Fruit fly (Drosophila melanogaster) whole organism, embryonic: Measurements from ENCODE around the gene Slh.
A peak's percentile ranks its signal among the peaks of the same experiment; 100 is the strongest.

ENCODE experiments used
- ATbp ChIP-seq: fragments of 200-800 bp; sonication (Bioruptor generic); optimal IDR thresholded peaks from 2 replicates; lab custom pipeline; 2017; ENCODE audit warnings: missing biosample characterization, mild to moderate bottlenecking, missing genetic modification characterization, missing genetic modification reagents
- Atf3 ChIP-seq: fragments of 200-800 bp; sonication (Bioruptor generic); optimal IDR thresholded peaks from 3 replicates; lab custom pipeline; 2016; ENCODE audit warnings: missing biosample characterization, missing genetic modification characterization
- Bdp1 ChIP-seq: fragments of 200-800 bp; sonication (Bioruptor generic); optimal IDR thresholded peaks from 3 replicates; lab custom pipeline; 2016; ENCODE audit warnings: missing biosample characterization, missing genetic modification characterization
- Bteb2 ChIP-seq: fragments of 200-800 bp; sonication (Bioruptor generic); optimal IDR thresholded peaks from 2 replicates; lab custom pipeline; 2016; ENCODE audit warnings: missing biosample characterization, missing genetic modification characterization
- CG10979 ChIP-seq: fragments of 200-800 bp; sonication (Bioruptor generic); optimal IDR thresholded peaks from 2 replicates; lab custom pipeline; 2018; ENCODE audit warnings: missing biosample characterization, mild to moderate bottlenecking, missing genetic modification characterization, moderate library complexity
- CG11093 ChIP-seq: fragments of 200-800 bp; sonication (Bioruptor generic); IDR thresholded peaks from 3 replicates; pipeline ENCODE4 v1.3.6; 2022; ENCODE audit warnings: missing biosample characterization, missing genetic modification characterization
- CG11696 ChIP-seq: fragments of 200-800 bp; sonication (Bioruptor generic); IDR thresholded peaks from 2 replicates; pipeline ENCODE4 v1.3.6; 2022; ENCODE audit warnings: missing biosample characterization, missing genetic modification characterization
- CG12744 ChIP-seq: fragments of 200-800 bp; sonication (Bioruptor generic); optimal IDR thresholded peaks from 2 replicates; lab custom pipeline; 2016; ENCODE audit warnings: missing biosample characterization, missing genetic modification characterization
- CG13287 ChIP-seq: fragments of 200-800 bp; sonication (Bioruptor generic); IDR thresholded peaks from 2 replicates; pipeline ENCODE4 v1.3.6; 2022; ENCODE audit warnings: missing biosample characterization, missing genetic modification characterization; ENCODE audit not compliant: partially characterized antibody
- CG13775 ChIP-seq: fragments of 200-800 bp; sonication (Bioruptor generic); optimal IDR thresholded peaks from 3 replicates; lab custom pipeline; 2017; ENCODE audit warnings: missing biosample characterization, mild to moderate bottlenecking, missing genetic modification characterization
- CG14667 ChIP-seq: fragments of 200-800 bp; sonication (Bioruptor generic); IDR thresholded peaks from 2 replicates; pipeline ENCODE4 v1.3.6; 2022; ENCODE audit warnings: missing biosample characterization, missing genetic modification characterization
- CG17361 ChIP-seq: fragments of 200-800 bp; sonication (Bioruptor generic); IDR thresholded peaks from 3 replicates; pipeline ENCODE4 v1.3.6; 2022; ENCODE audit warnings: missing biosample characterization, missing genetic modification characterization
- CG2199 ChIP-seq: fragments of 200-800 bp; sonication (Bioruptor generic); IDR thresholded peaks from 3 replicates; pipeline ENCODE4 v1.3.6; 2022; ENCODE audit warnings: missing biosample characterization, missing genetic modification characterization
- CG32532 ChIP-seq: fragments of 200-800 bp; sonication (Bioruptor generic); IDR thresholded peaks from 2 replicates; pipeline ENCODE4 v1.3.6; 2022; ENCODE audit warnings: missing biosample characterization, missing genetic modification characterization
- CG34376 ChIP-seq: fragments of 200-800 bp; sonication (Bioruptor generic); optimal IDR thresholded peaks from 2 replicates; lab custom pipeline; 2018; ENCODE audit warnings: missing biosample characterization, mild to moderate bottlenecking, missing genetic modification characterization
- CG4328 ChIP-seq: fragments of 200-800 bp; sonication (Bioruptor generic); optimal IDR thresholded peaks from 3 replicates; lab custom pipeline; 2017; ENCODE audit warnings: missing biosample characterization, missing genetic modification reagents, missing genetic modification characterization
- CG4617 ChIP-seq: fragments of 200-800 bp; sonication (Bioruptor generic); optimal IDR thresholded peaks from 3 replicates; lab custom pipeline; 2016; ENCODE audit warnings: missing biosample characterization, missing genetic modification characterization, borderline replicate concordance
- CG4730 ChIP-seq: fragments of 200-800 bp; sonication (Bioruptor generic); IDR thresholded peaks from 2 replicates; pipeline ENCODE4 v1.3.6; 2022; ENCODE audit warnings: missing biosample characterization, missing genetic modification characterization
- CG6254 ChIP-seq: fragments of 200-800 bp; sonication (Bioruptor generic); optimal IDR thresholded peaks from 3 replicates; lab custom pipeline; 2017; ENCODE audit warnings: mild to moderate bottlenecking, missing biosample characterization, missing genetic modification reagents, missing genetic modification characterization
- CG7987 ChIP-seq: fragments of 200-800 bp; sonication (Bioruptor generic); optimal IDR thresholded peaks from 2 replicates; lab custom pipeline; 2018; ENCODE audit warnings: missing biosample characterization, mild to moderate bottlenecking, missing genetic modification characterization, moderate library complexity
- CG8089 ChIP-seq: fragments of 200-800 bp; sonication (Bioruptor generic); optimal IDR thresholded peaks from 3 replicates; lab custom pipeline; 2016; ENCODE audit warnings: missing biosample characterization, missing genetic modification characterization
- CG8765 ChIP-seq: fragments of 200-800 bp; sonication (Bioruptor generic); IDR thresholded peaks from 2 replicates; pipeline ENCODE4 v1.3.6; 2022; ENCODE audit warnings: missing biosample characterization, missing genetic modification characterization
- CG9437 ChIP-seq: fragments of 200-800 bp; sonication (Bioruptor generic); optimal IDR thresholded peaks from 2 replicates; lab custom pipeline; 2018; ENCODE audit warnings: missing biosample characterization, mild to moderate bottlenecking, missing genetic modification characterization
- CHES-1-like ChIP-seq: fragments of 200-800 bp; sonication (Bioruptor generic); optimal IDR thresholded peaks from 2 replicates; lab custom pipeline; 2016; ENCODE audit warnings: missing biosample characterization, missing genetic modification characterization
- Dbx ChIP-seq: fragments of 200-800 bp; sonication (Bioruptor generic); IDR thresholded peaks from 3 replicates; pipeline ENCODE4 v1.3.6; 2022; ENCODE audit warnings: missing biosample characterization, missing genetic modification characterization
- Deaf1 ChIP-seq: fragments of 200-800 bp; optimal IDR thresholded peaks from 3 replicates; lab custom pipeline; 2019; ENCODE audit warnings: missing biosample characterization, mild to moderate bottlenecking, missing genetic modification characterization, moderate library complexity
- Dip2 ChIP-seq: fragments of 200-800 bp; sonication (Bioruptor generic); IDR thresholded peaks from 2 replicates; pipeline ENCODE4 v1.3.6; 2022; ENCODE audit warnings: missing biosample characterization, missing genetic modification characterization
- Dip3 ChIP-seq: fragments of 200-800 bp; sonication (Bioruptor generic); optimal IDR thresholded peaks from 3 replicates; lab custom pipeline; 2016; ENCODE audit warnings: missing biosample characterization, missing genetic modification characterization
- Hr39 ChIP-seq: fragments of >200 bp; optimal IDR thresholded peaks from 2 replicates; lab custom pipeline; 2017
- Hsf ChIP-seq: fragments of 200-800 bp; sonication (Bioruptor generic); optimal IDR thresholded peaks from 3 replicates; lab custom pipeline; 2016; ENCODE audit warnings: missing biosample characterization, missing genetic modification characterization
- Kr ChIP-seq: fragments of 200-800 bp; sonication (Bioruptor generic); optimal IDR thresholded peaks from 2 replicates; lab custom pipeline; 2017; ENCODE audit warnings: missing biosample characterization, mild to moderate bottlenecking, missing genetic modification characterization
- NC2β ChIP-seq: fragments of 200-800 bp; sonication (Bioruptor generic); optimal IDR thresholded peaks from 2 replicates; lab custom pipeline; 2016; ENCODE audit warnings: missing biosample characterization, missing genetic modification characterization
- Opbp ChIP-seq: fragments of 200-800 bp; sonication (Bioruptor generic); IDR thresholded peaks from 3 replicates; pipeline ENCODE4 v1.3.6; 2022; ENCODE audit warnings: missing biosample characterization, missing genetic modification characterization; ENCODE audit not compliant: partially characterized antibody
- Ravus ChIP-seq: fragments of 200-800 bp; sonication (Bioruptor generic); IDR thresholded peaks from 2 replicates; pipeline ENCODE4 v1.3.6; 2022; ENCODE audit warnings: missing biosample characterization, missing genetic modification characterization
- Sry-δ ChIP-seq: fragments of 200-800 bp; sonication (Bioruptor generic); optimal IDR thresholded peaks from 2 replicates; lab custom pipeline; 2016; ENCODE audit warnings: missing biosample characterization, missing genetic modification characterization
- TFAM ChIP-seq: fragments of 200-800 bp; sonication (Bioruptor generic); optimal IDR thresholded peaks from 2 replicates; lab custom pipeline; 2017; ENCODE audit warnings: missing biosample characterization, missing genetic modification characterization, inconsistent platforms
- al ChIP-seq: fragments of 200-800 bp; sonication (Bioruptor generic); IDR thresholded peaks from 2 replicates; pipeline ENCODE4 v1.3.6; 2022; ENCODE audit warnings: missing biosample characterization, missing genetic modification characterization
- amos ChIP-seq: fragments of 200-800 bp; sonication (Bioruptor generic); IDR thresholded peaks from 2 replicates; pipeline ENCODE4 v1.3.6; 2022; ENCODE audit warnings: missing biosample characterization, missing genetic modification characterization; ENCODE audit not compliant: partially characterized antibody
- ara ChIP-seq: fragments of 200-800 bp; sonication (Bioruptor generic); IDR thresholded peaks from 2 replicates; pipeline ENCODE4 v1.3.6; 2022; ENCODE audit warnings: missing biosample characterization, missing genetic modification characterization
- cg ChIP-seq: fragments of 200-800 bp; sonication (Bioruptor generic); optimal IDR thresholded peaks from 3 replicates; lab custom pipeline; 2019; ENCODE audit warnings: missing biosample characterization, mild to moderate bottlenecking, missing genetic modification characterization, moderate library complexity
- crc ChIP-seq: fragments of 200-800 bp; sonication (Bioruptor generic); optimal IDR thresholded peaks from 2 replicates; lab custom pipeline; 2016; ENCODE audit warnings: missing biosample characterization, missing genetic modification characterization
- cwo ChIP-seq: fragments of 200-800 bp; sonication (Bioruptor generic); optimal IDR thresholded peaks from 3 replicates; lab custom pipeline; 2017; ENCODE audit warnings: missing biosample characterization, missing genetic modification characterization, mild to moderate bottlenecking, moderate library complexity, missing genetic modification reagents
- dati ChIP-seq: fragments of 200-800 bp; sonication (Bioruptor generic); IDR thresholded peaks from 2 replicates; pipeline ENCODE4 v1.3.6; 2022; ENCODE audit warnings: missing biosample characterization, missing genetic modification characterization
- dimm ChIP-seq: fragments of 200-800 bp; sonication (Bioruptor generic); IDR thresholded peaks from 2 replicates; pipeline ENCODE4 v1.3.6; 2022; ENCODE audit warnings: missing biosample characterization, missing genetic modification characterization
- hb ChIP-seq: fragments of 200-800 bp; sonication (Bioruptor generic); IDR thresholded peaks from 3 replicates; pipeline ENCODE4 v1.3.6; 2022; ENCODE audit warnings: missing biosample characterization, missing genetic modification characterization; ENCODE audit not compliant: partially characterized antibody
- mirr ChIP-seq: fragments of 200-800 bp; sonication (Bioruptor generic); optimal IDR thresholded peaks from 3 replicates; lab custom pipeline; 2018; ENCODE audit warnings: missing biosample characterization, mild to moderate bottlenecking, missing genetic modification characterization
- pum ChIP-seq: fragments of 200-800 bp; sonication (Bioruptor generic); optimal IDR thresholded peaks from 2 replicates; lab custom pipeline; 2016; ENCODE audit warnings: missing biosample characterization, missing genetic modification characterization
- schlank ChIP-seq: fragments of 200-800 bp; sonication (Bioruptor generic); optimal IDR thresholded peaks from 2 replicates; lab custom pipeline; 2018; ENCODE audit warnings: missing biosample characterization, mild to moderate bottlenecking, missing genetic modification characterization
- scrt ChIP-seq: fragments of 200-800 bp; sonication (Bioruptor generic); optimal IDR thresholded peaks from 2 replicates; lab custom pipeline; 2018; ENCODE audit warnings: missing biosample characterization, mild to moderate bottlenecking, missing genetic modification characterization, moderate library complexity
- tio ChIP-seq: fragments of 200-800 bp; sonication (Bioruptor generic); optimal IDR thresholded peaks from 2 replicates; lab custom pipeline; 2017; ENCODE audit warnings: missing biosample characterization, missing genetic modification characterization, inconsistent platforms
- zen2 ChIP-seq: fragments of 200-800 bp; sonication (Bioruptor generic); IDR thresholded peaks from 3 replicates; pipeline ENCODE4 v1.3.6; 2022; ENCODE audit warnings: missing biosample characterization, missing genetic modification characterization; ENCODE audit not compliant: partially characterized antibody

The Slh gene

dm6 chr2L:2467722-2468372 lies 24.6 kb downstream of the Slh start (continued):
- TF ChIP-seq Bteb2 (no peak), mirr (GFP tag; lab: Kevin White, UChicago) (no peak), CG2199 (GFP tag; lab: Robert Waterston, UW) (no peak), CG4730 (GFP tag; lab: Robert Waterston, UW) (peak; percentile 58), dati (no peak), cg (GFP tag; lab: Kevin White, UChicago) (no peak), CG8765 (no peak), Hr39 (lab: Kevin White, UChicago) (no peak), Bdp1 (GFP tag; lab: Kevin White, UChicago) (no peak), Dip2 (GFP tag; lab: Robert Waterston, UW) (no peak), CG7987 (no peak), hb (GFP tag; lab: Robert Waterston, UW) (no peak), Sry-δ (GFP tag; lab: Kevin White, UChicago) (no peak), scrt (peak; percentile 2), crc (GFP tag; lab: Kevin White, UChicago) (no peak), CG12744 (no peak), schlank (no peak), Deaf1 (tag; lab: Kevin White, UChicago) (no peak), tio (GFP tag; lab: Kevin White, UChicago) (no peak), dimm (peak; percentile 47; the same call in 1 of the 2 replicates), TFAM (no peak), Dip3 (GFP tag; lab: Kevin White, UChicago) (no peak), CG6254 (no peak), Atf3 (GFP tag; lab: Kevin White, UChicago) (no peak), pum (no peak), CG9437 (GFP tag; lab: Kevin White, UChicago) (no peak), CG17361 (GFP tag; lab: Robert Waterston, UW) (no peak), Kr (no peak), zen2 (GFP tag; lab: Robert Waterston, UW) (no peak), ATbp (GFP tag; lab: Kevin White, UChicago) (no peak), CG13775 (GFP tag; lab: Kevin White, UChicago) (no peak), CG4617 (GFP tag; lab: Kevin White, UChicago) (no peak), CG13287 (GFP tag; lab: Robert Waterston, UW) (no peak), NC2β (GFP tag; lab: Kevin White, UChicago) (no peak), CHES-1-like (GFP tag; lab: Kevin White, UChicago) (no peak), amos (no peak), Ravus (GFP tag; lab: Robert Waterston, UW) (no peak), CG32532 (GFP tag; lab: Robert Waterston, UW) (peak; percentile 64; the same call in 1 of the 2 replicates), Dbx (GFP tag; lab: Robert Waterston, UW) (peak; percentile 50; the same call in 1 of the 3 replicates), CG11093 (GFP tag; lab: Robert Waterston, UW) (0 out of 3 replicates have a peak, but pooled peaks have one; percentile 30), ara (GFP tag; lab: Robert Waterston, UW) (peak; percentile 40; the same call in 1 of the 2 replicates), CG11696 (GFP tag; lab: Robert Waterston, UW) (no peak), CG10979 (no peak), cwo (GFP tag; lab: Kevin White, UChicago) (no peak), CG4328 (GFP tag; lab: Kevin White, UChicago) (no peak), Hsf (no peak), al (GFP tag; lab: Robert Waterston, UW) (peak; percentile 38; the same call in 1 of the 2 replicates), CG8089 (GFP tag; lab: Kevin White, UChicago) (no peak), CG34376 (GFP tag; lab: Kevin White, UChicago) (no peak), Opbp (GFP tag; lab: Robert Waterston, UW) (no peak), CG14667 (peak; percentile 15; the same call in 1 of the 2 replicates)
